Fruit fly (Drosophila melanogaster) S2 (cell line): ENCODE data around the gene CG11089.

ENCODE experiments used
- CG8478 ChIP-seq: fragments of >200 bp; optimal IDR thresholded peaks from 2 replicates; lab custom pipeline; 2018
- CTCF ChIP-seq, 2 experiments: fragments of >200 bp; optimal IDR thresholded peaks; 2 replicates each; lab custom pipeline; 2018

DNA sequence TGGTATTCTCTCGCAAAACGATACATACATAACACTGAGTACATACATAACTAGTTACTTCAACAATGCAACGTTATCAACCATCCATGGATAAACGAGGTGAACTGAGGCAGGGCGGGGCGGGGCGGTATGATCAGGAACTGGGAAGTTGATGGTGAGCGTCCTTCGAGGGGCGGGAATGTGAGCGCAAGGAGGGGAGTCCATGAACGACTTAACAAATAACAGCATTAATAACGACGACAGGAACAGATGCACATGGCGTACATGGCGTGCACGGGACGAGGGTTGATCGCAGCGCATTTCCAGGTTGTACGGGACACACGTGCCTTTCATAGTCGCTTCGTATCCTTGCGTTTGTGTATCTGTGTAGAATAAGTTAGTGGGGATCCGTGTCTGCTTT, 8.9 kb upstream of the CG11089 start:
- TF ChIP-seq CTCF (optimal IDR thresholded peaks at IDR 0.05; lab: Kevin White, UChicago) (no peak), CG8478 (no peak)
